Fruit fly (Drosophila melanogaster) whole organism, prepupa: ENCODE results near the gene simj.

Experiments used
- CG11762 ChIP-seq: fragments of 200-800 bp; sonication (Bioruptor generic); optimal IDR thresholded peaks from 3 replicates; lab custom pipeline; 2016; ENCODE audit warnings: missing biosample characterization, missing genetic modification characterization; ENCODE audit not compliant: insufficient read depth
- CG16779 ChIP-seq: fragments of 200-800 bp; sonication (Bioruptor generic); optimal IDR thresholded peaks from 3 replicates; lab custom pipeline; 2017; ENCODE audit warnings: missing biosample characterization, mild to moderate bottlenecking, missing genetic modification characterization
- CG31627 ChIP-seq: fragments of 200-800 bp; sonication (Bioruptor generic); optimal IDR thresholded peaks from 3 replicates; lab custom pipeline; 2016; ENCODE audit warnings: missing biosample characterization, missing genetic modification characterization
- CG34406 ChIP-seq: fragments of 200-800 bp; sonication (Bioruptor generic); optimal IDR thresholded peaks from 3 replicates; lab custom pipeline; 2016; ENCODE audit warnings: missing biosample characterization, missing genetic modification characterization
- CG6808 ChIP-seq: fragments of 200-800 bp; sonication (Bioruptor generic); optimal IDR thresholded peaks from 3 replicates; lab custom pipeline; 2017; ENCODE audit warnings: missing biosample characterization, missing genetic modification characterization, mild to moderate bottlenecking, moderate library complexity, missing genetic modification reagents
- Eip93F ChIP-seq: fragments of 200-800 bp; sonication (Bioruptor generic); optimal IDR thresholded peaks from 2 replicates; lab custom pipeline; 2016; ENCODE audit warnings: missing biosample characterization, mild to moderate bottlenecking, missing genetic modification characterization
- Ets96B ChIP-seq: fragments of 200-800 bp; optimal IDR thresholded peaks from 2 replicates; lab custom pipeline; 2019; ENCODE audit warnings: missing biosample characterization, mild to moderate bottlenecking, missing genetic modification characterization, moderate library complexity
- Gug ChIP-seq: fragments of 200-800 bp; sonication (Bioruptor generic); IDR thresholded peaks from 2 replicates; pipeline ENCODE4 v1.3.6; 2022; ENCODE audit warnings: missing biosample characterization, missing genetic modification characterization
- Sox102F ChIP-seq: fragments of 200-800 bp; sonication (Bioruptor generic); optimal IDR thresholded peaks from 2 replicates; lab custom pipeline; 2016; ENCODE audit warnings: missing biosample characterization, mild to moderate bottlenecking, missing genetic modification characterization
- fd85E ChIP-seq: fragments of 200-800 bp; sonication (Bioruptor generic); optimal IDR thresholded peaks from 3 replicates; lab custom pipeline; 2016; ENCODE audit warnings: missing biosample characterization, missing genetic modification characterization
- vri ChIP-seq: fragments of 200-800 bp; sonication (Bioruptor generic); optimal IDR thresholded peaks from 3 replicates; lab custom pipeline; 2016; ENCODE audit warnings: missing biosample characterization, mild to moderate bottlenecking, missing genetic modification characterization

DNA sequence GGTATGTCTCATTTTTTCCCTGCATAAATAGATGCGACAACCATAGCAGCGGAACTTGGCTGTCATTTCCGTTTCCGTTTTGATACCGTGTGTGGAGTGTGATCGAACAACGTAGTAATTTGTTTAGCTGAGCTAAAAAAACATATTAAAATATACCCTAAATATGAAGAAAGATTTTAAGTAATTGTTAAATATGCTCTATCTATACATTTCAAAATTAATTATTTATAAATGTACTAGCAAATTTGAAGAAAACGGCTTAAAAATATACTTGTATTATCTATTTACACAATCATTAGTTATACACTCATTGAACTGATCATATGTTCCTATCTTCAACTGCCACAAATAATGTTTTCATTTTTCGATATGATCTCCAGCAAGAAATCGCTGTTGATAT lies 38.3 kb upstream of the simj start, which contains the start of gene CG34238:
- TF ChIP-seq CG11762 (GFP tag; lab: Kevin White, UChicago) (no peak), CG31627 (GFP tag; lab: Kevin White, UChicago) (no peak), Sox102F (GFP tag; lab: Kevin White, UChicago) (no peak), CG16779 (no peak), Gug (no peak), vri (GFP tag; lab: Kevin White, UChicago) (no peak), CG34406 (GFP tag; lab: Kevin White, UChicago) (no peak), fd85E (no peak), Eip93F (GFP tag; lab: Kevin White, UChicago) (no peak), Ets96B (tag; lab: Kevin White, UChicago) (no peak), CG6808 (GFP tag; lab: Kevin White, UChicago) (no peak)
